Worm (Caenorhabditis elegans) whole organism, young adult: ENCODE data around the gene srg-13.

ENCODE experiments used
- B0035.1 ChIP-seq: sonication (generic microtip); optimal IDR thresholded peaks from 2 replicates; lab custom pipeline; 2016; ENCODE audit warnings: missing genetic modification characterization, mild to moderate bottlenecking, missing compliant biosample characterization, missing genotype, missing genetic modification reagents
- B0261.1 ChIP-seq: sonication (generic microtip); optimal IDR thresholded peaks from 2 replicates; lab custom pipeline; 2016; ENCODE audit warnings: mild to moderate bottlenecking, missing genetic modification characterization, moderate library complexity, missing compliant biosample characterization
- C06A6.2 ChIP-seq: fragments of 200-800 bp; sonication (Bioruptor generic); conservative IDR thresholded peaks from 2 replicates; pipeline ENCODE4 v1.3.6; 2022; ENCODE audit warnings: missing genetic modification characterization, missing compliant biosample characterization
- D2030.7 ChIP-seq: fragments of 200-800 bp; sonication (Bioruptor generic); IDR thresholded peaks from 2 replicates; pipeline ENCODE4 v1.3.6; 2022; ENCODE audit warnings: missing genetic modification reagents, missing genetic modification characterization, missing compliant biosample characterization
- F10E7.11 ChIP-seq: sonication (generic microtip); optimal IDR thresholded peaks from 2 replicates; lab custom pipeline; 2017; ENCODE audit warnings: mild to moderate bottlenecking, missing genetic modification characterization, moderate library complexity, missing compliant biosample characterization
- F23B12.7 ChIP-seq: sonication (generic microtip); optimal IDR thresholded peaks from 2 replicates; lab custom pipeline; 2017; ENCODE audit warnings: missing genetic modification characterization, mild to moderate bottlenecking, missing compliant biosample characterization, antibody characterized with exemption, moderate library complexity; ENCODE audit not compliant: insufficient read depth
- F49E8.2 ChIP-seq: sonication (generic microtip); optimal IDR thresholded peaks from 3 replicates; lab custom pipeline; 2017; ENCODE audit warnings: missing genetic modification characterization, mild to moderate bottlenecking, missing compliant biosample characterization, antibody characterized with exemption, moderate library complexity; ENCODE audit not compliant: insufficient read depth
- F57A8.1 ChIP-seq: fragments of 200-800 bp; sonication (Bioruptor generic); optimal IDR thresholded peaks from 2 replicates; lab custom pipeline; 2018; ENCODE audit warnings: mild to moderate bottlenecking, missing genetic modification characterization, moderate library complexity, missing compliant biosample characterization
- F57C9.4 ChIP-seq: sonication (generic microtip); optimal IDR thresholded peaks from 2 replicates; lab custom pipeline; 2017; ENCODE audit warnings: mild to moderate bottlenecking, missing genetic modification characterization, missing compliant biosample characterization
- K12H6.12 ChIP-seq: fragments of 200-800 bp; sonication (Bioruptor generic); optimal IDR thresholded peaks from 2 replicates; lab custom pipeline; 2018; ENCODE audit warnings: mild to moderate bottlenecking, missing genetic modification characterization, missing compliant biosample characterization
- T07F8.4 ChIP-seq: sonication (generic microtip); optimal IDR thresholded peaks from 2 replicates; lab custom pipeline; 2016; ENCODE audit warnings: mild to moderate bottlenecking, missing genetic modification characterization, moderate library complexity, missing compliant biosample characterization
- T26A5.8 ChIP-seq: sonication (generic microtip); optimal IDR thresholded peaks from 2 replicates; lab custom pipeline; 2016; ENCODE audit warnings: missing genetic modification characterization, missing compliant biosample characterization
- Y79H2A.3 ChIP-seq: fragments of 200-800 bp; sonication (Bioruptor generic); conservative IDR thresholded peaks from 2 replicates; pipeline ENCODE4 v1.3.6; 2022; ENCODE audit warnings: missing genetic modification reagents, missing genetic modification characterization, missing compliant biosample characterization
- ZK185.1 ChIP-seq: sonication (generic microtip); optimal IDR thresholded peaks from 2 replicates; lab custom pipeline; 2016; ENCODE audit warnings: mild to moderate bottlenecking, missing genetic modification characterization, missing compliant biosample characterization; ENCODE audit not compliant: poor library complexity, severe bottlenecking
- akir-1 ChIP-seq: fragments of 200-800 bp; sonication (Bioruptor generic); optimal IDR thresholded peaks from 2 replicates; lab custom pipeline; 2018; ENCODE audit warnings: mild to moderate bottlenecking, missing genetic modification characterization, moderate library complexity, missing compliant biosample characterization
- aptf-2 ChIP-seq: fragments of 200-800 bp; sonication (Bioruptor generic); conservative IDR thresholded peaks from 2 replicates; pipeline ENCODE4 v1.3.6; 2022; ENCODE audit warnings: missing genetic modification reagents, missing genetic modification characterization, missing compliant biosample characterization
- aptf-3 ChIP-seq: fragments of 200-800 bp; sonication (Bioruptor generic); IDR thresholded peaks from 2 replicates; pipeline ENCODE4 v1.3.6; 2022; ENCODE audit warnings: missing genetic modification characterization, missing compliant biosample characterization
- athp-1 ChIP-seq: sonication (generic microtip); optimal IDR thresholded peaks from 2 replicates; lab custom pipeline; 2017; ENCODE audit warnings: mild to moderate bottlenecking, missing genetic modification characterization, missing compliant biosample characterization
- attf-3 ChIP-seq: fragments of 200-800 bp; sonication (Bioruptor generic); conservative IDR thresholded peaks from 2 replicates; pipeline ENCODE4 v1.3.6; 2022; ENCODE audit warnings: missing genetic modification reagents, missing genetic modification characterization, missing compliant biosample characterization
- attf-5 ChIP-seq: fragments of 200-800 bp; sonication (Bioruptor generic); optimal IDR thresholded peaks from 2 replicates; lab custom pipeline; 2018; ENCODE audit warnings: mild to moderate bottlenecking, missing genetic modification characterization, missing compliant biosample characterization
- bed-1 ChIP-seq: fragments of 200-800 bp; sonication (Bioruptor generic); IDR thresholded peaks from 2 replicates; pipeline ENCODE4 v1.3.6; 2022; ENCODE audit warnings: missing genetic modification reagents, missing genetic modification characterization, missing compliant biosample characterization
- ceh-27 ChIP-seq: fragments of 200-800 bp; sonication (Bioruptor generic); optimal IDR thresholded peaks from 2 replicates; lab custom pipeline; 2018; ENCODE audit warnings: mild to moderate bottlenecking, missing genetic modification characterization, moderate library complexity, missing compliant biosample characterization
- ceh-91 ChIP-seq: fragments of 200-800 bp; sonication (Bioruptor generic); IDR thresholded peaks from 2 replicates; pipeline ENCODE4 v1.3.6; 2022; ENCODE audit warnings: missing genetic modification reagents, missing genetic modification characterization, missing compliant biosample characterization
- chd-7 ChIP-seq: sonication (generic microtip); optimal IDR thresholded peaks from 2 replicates; lab custom pipeline; 2016; ENCODE audit warnings: mild to moderate bottlenecking, missing genetic modification characterization, moderate library complexity, missing compliant biosample characterization
- dpff-1 ChIP-seq: sonication (generic microtip); optimal IDR thresholded peaks from 2 replicates; lab custom pipeline; 2017; ENCODE audit warnings: mild to moderate bottlenecking, missing genetic modification characterization, missing compliant biosample characterization
- ekl-4 ChIP-seq: fragments of 200-800 bp; sonication (Bioruptor generic); IDR thresholded peaks from 2 replicates; pipeline ENCODE4 v1.3.6; 2022; ENCODE audit warnings: missing genetic modification reagents, missing genetic modification characterization, missing compliant biosample characterization
- gei-17 ChIP-seq: fragments of 200-800 bp; sonication (Bioruptor generic); optimal IDR thresholded peaks from 2 replicates; lab custom pipeline; 2018; ENCODE audit warnings: mild to moderate bottlenecking, missing genetic modification characterization, missing compliant biosample characterization
- him-1 ChIP-seq: sonication (generic microtip); optimal IDR thresholded peaks from 2 replicates; lab custom pipeline; 2016; ENCODE audit warnings: missing genotype, missing genetic modification reagents, missing genetic modification characterization, missing compliant biosample characterization
- hlh-12 ChIP-seq: sonication (generic microtip); optimal IDR thresholded peaks from 2 replicates; lab custom pipeline; 2016; ENCODE audit warnings: missing genetic modification characterization, missing compliant biosample characterization
- hlh-26 ChIP-seq: fragments of 200-800 bp; sonication (Bioruptor generic); conservative IDR thresholded peaks from 2 replicates; pipeline ENCODE4 v1.3.6; 2022; ENCODE audit warnings: missing genetic modification reagents, missing genetic modification characterization, missing compliant biosample characterization
- lin-40 ChIP-seq: sonication (generic microtip); optimal IDR thresholded peaks from 2 replicates; lab custom pipeline; 2016; ENCODE audit warnings: missing genetic modification characterization, mild to moderate bottlenecking, missing compliant biosample characterization, missing genotype, missing genetic modification reagents
- madf-3 ChIP-seq: fragments of 200-800 bp; sonication (Bioruptor generic); IDR thresholded peaks from 2 replicates; pipeline ENCODE4 v1.3.6; 2022; ENCODE audit warnings: missing genetic modification reagents, missing genetic modification characterization, missing compliant biosample characterization
- madf-6 ChIP-seq: fragments of 200-800 bp; sonication (Bioruptor generic); IDR thresholded peaks from 2 replicates; pipeline ENCODE4 v1.3.6; 2022; ENCODE audit warnings: missing genetic modification reagents, missing genetic modification characterization, missing compliant biosample characterization
- mel-28 ChIP-seq: sonication (generic microtip); optimal IDR thresholded peaks from 2 replicates; lab custom pipeline; 2016; ENCODE audit warnings: borderline replicate concordance, mild to moderate bottlenecking, missing genetic modification characterization, missing compliant biosample characterization
- nhr-120 ChIP-seq: fragments of 200-800 bp; sonication (Bioruptor generic); IDR thresholded peaks from 2 replicates; pipeline ENCODE4 v1.3.6; 2022; ENCODE audit warnings: missing genetic modification characterization, missing compliant biosample characterization
- nhr-27 ChIP-seq: fragments of 200-800 bp; sonication (Bioruptor generic); optimal IDR thresholded peaks from 2 replicates; lab custom pipeline; 2018; ENCODE audit warnings: mild to moderate bottlenecking, missing genetic modification characterization, moderate library complexity, missing compliant biosample characterization
- rcor-1 ChIP-seq: fragments of 200-800 bp; sonication (Bioruptor generic); IDR thresholded peaks from 2 replicates; pipeline ENCODE4 v1.3.6; 2022; ENCODE audit warnings: missing genetic modification reagents, missing genetic modification characterization, missing compliant biosample characterization
- snpc-1.1 ChIP-seq: sonication (generic microtip); optimal IDR thresholded peaks from 2 replicates; lab custom pipeline; 2017; ENCODE audit warnings: missing genetic modification characterization, mild to moderate bottlenecking, missing compliant biosample characterization, antibody characterized with exemption, moderate library complexity, missing genotype, missing genetic modification reagents; ENCODE audit not compliant: insufficient read depth
- snpc-1.3 ChIP-seq: sonication (generic microtip); optimal IDR thresholded peaks from 2 replicates; lab custom pipeline; 2017; ENCODE audit warnings: missing genetic modification characterization, mild to moderate bottlenecking, missing compliant biosample characterization, antibody characterized with exemption, moderate library complexity, missing genotype, missing genetic modification reagents; ENCODE audit not compliant: insufficient read depth
- snpc-3.4 ChIP-seq: sonication (generic microtip); optimal IDR thresholded peaks from 2 replicates; lab custom pipeline; 2017; ENCODE audit warnings: missing genetic modification characterization, mild to moderate bottlenecking, missing compliant biosample characterization, antibody characterized with exemption, moderate library complexity, missing genotype, missing genetic modification reagents
- somi-1 ChIP-seq: fragments of 200-800 bp; sonication (Bioruptor generic); optimal IDR thresholded peaks from 2 replicates; lab custom pipeline; 2018; ENCODE audit warnings: mild to moderate bottlenecking, missing genetic modification characterization, missing compliant biosample characterization
- tbp1 ChIP-seq: fragments of 200-800 bp; sonication (Bioruptor generic); optimal IDR thresholded peaks from 2 replicates; lab custom pipeline; 2018; ENCODE audit warnings: mild to moderate bottlenecking, missing genetic modification characterization, missing compliant biosample characterization
- unc-130 ChIP-seq: sonication (generic microtip); optimal IDR thresholded peaks from 2 replicates; lab custom pipeline; 2016; ENCODE audit warnings: missing genetic modification reagents, missing genetic modification characterization, missing compliant biosample characterization
- ztf-22 ChIP-seq: fragments of 200-800 bp; sonication (Bioruptor generic); optimal IDR thresholded peaks from 2 replicates; lab custom pipeline; 2018; ENCODE audit warnings: mild to moderate bottlenecking, missing genetic modification characterization, moderate library complexity, missing compliant biosample characterization
- ztf-3 ChIP-seq: fragments of 200-800 bp; sonication (Bioruptor generic); optimal IDR thresholded peaks from 2 replicates; lab custom pipeline; 2018; ENCODE audit warnings: mild to moderate bottlenecking, missing genetic modification characterization, missing compliant biosample characterization
- ztf-6 ChIP-seq: fragments of 200-800 bp; sonication (Bioruptor generic); IDR thresholded peaks from 2 replicates; pipeline ENCODE4 v1.3.6; 2022; ENCODE audit warnings: missing genetic modification reagents, missing genetic modification characterization, missing compliant biosample characterization

srg-13 gene

DNA sequence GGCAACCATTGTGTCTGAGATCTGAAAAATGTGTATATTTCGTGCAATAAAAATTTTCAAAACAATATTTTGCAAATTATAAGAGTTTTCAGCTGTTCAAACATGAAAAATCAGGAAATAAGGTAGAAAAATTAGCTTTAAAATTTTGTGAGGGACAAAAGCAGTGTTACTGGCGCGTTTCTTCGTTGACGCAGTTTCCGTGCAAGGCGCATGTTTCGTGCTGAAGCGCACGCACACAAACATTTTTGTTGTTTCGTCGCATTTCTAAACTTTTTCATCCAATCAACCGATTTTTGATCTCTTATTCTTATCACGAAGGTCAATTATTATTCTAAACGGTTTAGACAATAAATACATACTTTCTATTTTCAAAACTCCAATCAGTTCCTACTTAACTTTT lies 21.2 kb downstream of the srg-13 start, which contains the start of gene nifk-1 (continued):
- TF ChIP-seq D2030.7 (GFP tag; lab: Robert Waterston, UW) (no peak), attf-3 (no peak), F57A8.1 (GFP tag; lab: Kevin White, UChicago) (no peak), snpc-3.4 (peak; percentile 23), dpff-1 (tag; lab: Kevin White, UChicago) (no peak), mel-28 (tag; lab: Kevin White, UChicago) (no peak), snpc-1.3 (tag; lab: Kevin White, UChicago) (no peak), athp-1 (tag; lab: Kevin White, UChicago) (no peak), ceh-91 (no peak), hlh-12 (tag; lab: Kevin White, UChicago) (no peak), ztf-22 (GFP tag; lab: Kevin White, UChicago) (no peak), ekl-4 (no peak), madf-3 (GFP tag; lab: Robert Waterston, UW) (0 out of 2 replicates have a peak, but pooled peaks have one; percentile 14), T07F8.4 (tag; lab: Kevin White, UChicago) (no peak), ztf-6 (no peak), somi-1 (GFP tag; lab: Kevin White, UChicago) (no peak), aptf-2 (GFP tag; lab: Robert Waterston, UW) (no peak), nhr-120 (GFP tag; lab: Robert Waterston, UW) (no peak), T26A5.8 (tag; lab: Kevin White, UChicago) (no peak), F57C9.4 (tag; lab: Kevin White, UChicago) (no peak), unc-130 (GFP tag; lab: Kevin White, UChicago) (no peak), nhr-27 (tag; lab: Kevin White, UChicago) (no peak), ceh-27 (no peak), B0261.1 (no peak), bed-1 (no peak), akir-1 (GFP tag; lab: Kevin White, UChicago) (no peak), hlh-26 (no peak), K12H6.12 (tag; lab: Kevin White, UChicago) (peak; percentile 22), gei-17 (GFP tag; lab: Kevin White, UChicago) (no peak), snpc-1.1 (tag; lab: Kevin White, UChicago) (no peak), madf-6 (GFP tag; lab: Robert Waterston, UW) (peak; percentile 65), him-1 (tag; lab: Kevin White, UChicago) (no peak)

DNA sequence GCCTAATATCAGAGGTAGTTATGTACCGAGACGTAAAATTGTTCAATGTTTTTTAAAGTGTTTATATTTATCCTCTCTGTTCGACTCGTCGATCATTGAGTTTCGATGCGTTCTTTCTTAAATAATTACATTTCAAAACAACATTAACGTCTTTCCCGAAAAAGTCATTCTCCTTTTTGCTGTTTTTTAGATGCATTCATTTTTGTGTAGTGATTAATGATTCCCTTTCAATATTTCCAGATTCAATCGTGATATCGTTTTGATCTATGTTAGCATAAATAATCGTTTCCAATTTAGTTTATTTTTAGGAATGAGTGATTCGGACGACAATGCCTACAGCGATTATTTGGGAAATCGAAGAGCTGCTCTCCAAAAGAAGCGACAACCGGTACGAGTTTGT lies 21.6 kb downstream of the srg-13 start, which contains the start of gene T04A8.8:
Gene T04A8.8 (plus strand): TSS at position 301 of the 400 bp plus-strand sequence.
- TF ChIP-seq F23B12.7 (tag; lab: Kevin White, UChicago): no peak
- TF ChIP-seq ztf-3: no peak
- no peak for TF ChIP-seq B0035.1 (tag; lab: Kevin White, UChicago)
- TF ChIP-seq aptf-3 (GFP tag; lab: Robert Waterston, UW): no peak
- no peak for TF ChIP-seq F10E7.11
- no peak for TF ChIP-seq F49E8.2 (tag; lab: Kevin White, UChicago)
- TF ChIP-seq F57C9.4 (tag; lab: Kevin White, UChicago): no peak
- TF ChIP-seq Y79H2A.3 (GFP tag; lab: Robert Waterston, UW): no peak
- no peak for TF ChIP-seq attf-5 (GFP tag; lab: Kevin White, UChicago)
- TF ChIP-seq rcor-1 (GFP tag; lab: Robert Waterston, UW): no peak
- TF ChIP-seq T26A5.8 (tag; lab: Kevin White, UChicago): no peak
- no peak for TF ChIP-seq ZK185.1 (tag; lab: Kevin White, UChicago)
- no peak for TF ChIP-seq C06A6.2 (GFP tag; lab: Robert Waterston, UW)
- TF ChIP-seq chd-7: no peak
- TF ChIP-seq hlh-26: no peak
- TF ChIP-seq nhr-27 (tag; lab: Kevin White, UChicago): no peak
- no peak for TF ChIP-seq lin-40 (tag; lab: Kevin White, UChicago)
- no peak for TF ChIP-seq madf-6 (GFP tag; lab: Robert Waterston, UW)
- no peak for TF ChIP-seq tbp1 (GFP tag; lab: Kevin White, UChicago)
